Fruit fly (Drosophila melanogaster) whole organism, embryonic: ENCODE results near the gene Sur.

ENCODE experiments used
- Asciz ChIP-seq: fragments of 200-800 bp; sonication (Bioruptor generic); optimal IDR thresholded peaks from 2 replicates; lab custom pipeline; 2017; ENCODE audit warnings: missing biosample characterization, mild to moderate bottlenecking, missing genetic modification characterization, missing genetic modification reagents
- Blimp-1 ChIP-seq: fragments of 200-800 bp; sonication (Bioruptor generic); optimal IDR thresholded peaks from 3 replicates; lab custom pipeline; 2018; ENCODE audit warnings: missing biosample characterization, missing genetic modification characterization, mild to moderate bottlenecking, moderate library complexity, missing genetic modification reagents
- CG10209 ChIP-seq: fragments of 200-800 bp; sonication (Bioruptor generic); optimal IDR thresholded peaks from 3 replicates; lab custom pipeline; 2017; ENCODE audit warnings: missing biosample characterization, mild to moderate bottlenecking, missing genetic modification characterization, missing genetic modification reagents
- CG10431 ChIP-seq: fragments of 200-800 bp; sonication (Bioruptor generic); optimal IDR thresholded peaks from 3 replicates; lab custom pipeline; 2018; ENCODE audit warnings: missing biosample characterization, mild to moderate bottlenecking, missing genetic modification characterization
- CG1603 ChIP-seq: fragments of 200-800 bp; sonication (Bioruptor generic); optimal IDR thresholded peaks from 2 replicates; lab custom pipeline; 2019; ENCODE audit warnings: missing biosample characterization, mild to moderate bottlenecking, missing genetic modification characterization, moderate library complexity
- CG16863 ChIP-seq: fragments of 200-800 bp; sonication (Bioruptor generic); optimal IDR thresholded peaks from 3 replicates; lab custom pipeline; 2016; ENCODE audit warnings: missing biosample characterization, missing genetic modification characterization
- CG2116 ChIP-seq: fragments of 200-800 bp; sonication (Bioruptor generic); optimal IDR thresholded peaks from 3 replicates; lab custom pipeline; 2018; ENCODE audit warnings: missing biosample characterization, mild to moderate bottlenecking, missing genetic modification characterization
- CG3163 ChIP-seq: fragments of 200-800 bp; sonication (Bioruptor generic); optimal IDR thresholded peaks from 3 replicates; lab custom pipeline; 2016; ENCODE audit warnings: missing biosample characterization, missing genetic modification characterization
- CG32532 ChIP-seq: fragments of 200-800 bp; sonication (Bioruptor generic); IDR thresholded peaks from 2 replicates; pipeline ENCODE4 v1.3.6; 2022; ENCODE audit warnings: missing biosample characterization, missing genetic modification characterization
- CG6175 ChIP-seq: fragments of 200-800 bp; sonication (Bioruptor generic); IDR thresholded peaks from 3 replicates; pipeline ENCODE4 v1.3.6; 2022; ENCODE audit warnings: missing biosample characterization, missing genetic modification characterization
- CG6254 ChIP-seq: fragments of 200-800 bp; sonication (Bioruptor generic); optimal IDR thresholded peaks from 3 replicates; lab custom pipeline; 2017; ENCODE audit warnings: mild to moderate bottlenecking, missing biosample characterization, missing genetic modification reagents, missing genetic modification characterization
- CG6689 ChIP-seq: fragments of 200-800 bp; sonication (Bioruptor generic); IDR thresholded peaks from 2 replicates; pipeline ENCODE4 v1.3.6; 2022; ENCODE audit warnings: missing biosample characterization, missing genetic modification characterization
- CG7357 ChIP-seq: fragments of 200-800 bp; sonication (Bioruptor generic); IDR thresholded peaks from 3 replicates; pipeline ENCODE4 v1.3.6; 2022; ENCODE audit warnings: missing biosample characterization, missing genetic modification characterization
- CG8089 ChIP-seq: fragments of 200-800 bp; sonication (Bioruptor generic); optimal IDR thresholded peaks from 3 replicates; lab custom pipeline; 2016; ENCODE audit warnings: missing biosample characterization, missing genetic modification characterization
- CG8290 ChIP-seq, 3 experiments: fragments of 200-800 bp; sonication (Bioruptor generic); optimal IDR thresholded peaks; 2 replicates each; lab custom pipeline; 2016 to 2019; ENCODE audit warnings: missing biosample characterization in 3 of 3, missing genetic modification characterization in 3 of 3, mild to moderate bottlenecking in 2 of 3, moderate library complexity in 1 of 3
- D19B ChIP-seq: fragments of 200-800 bp; sonication (Bioruptor generic); optimal IDR thresholded peaks from 2 replicates; lab custom pipeline; 2017; ENCODE audit warnings: missing biosample characterization, mild to moderate bottlenecking, missing genetic modification characterization
- Gug ChIP-seq: fragments of 200-800 bp; sonication (Bioruptor generic); IDR thresholded peaks from 4 replicates; pipeline ENCODE4 v1.3.6; 2022; ENCODE audit warnings: missing biosample characterization, missing genetic modification characterization
- HLH4C ChIP-seq: fragments of 200-800 bp; sonication (Bioruptor generic); IDR thresholded peaks from 3 replicates; pipeline ENCODE4 v1.3.6; 2022; ENCODE audit warnings: missing biosample characterization, missing genetic modification characterization; ENCODE audit not compliant: partially characterized antibody
- HLH54F ChIP-seq: fragments of 200-800 bp; sonication (Bioruptor generic); optimal IDR thresholded peaks from 3 replicates; lab custom pipeline; 2016; ENCODE audit warnings: missing biosample characterization, missing genetic modification characterization
- HLHmδ ChIP-seq: fragments of 200-800 bp; sonication (Bioruptor generic); optimal IDR thresholded peaks from 2 replicates; lab custom pipeline; 2018; ENCODE audit warnings: missing biosample characterization, mild to moderate bottlenecking, missing genetic modification characterization, moderate library complexity
- Mrtf ChIP-seq: fragments of 200-800 bp; sonication (Bioruptor generic); IDR thresholded peaks from 3 replicates; pipeline ENCODE4 v1.3.6; 2022; ENCODE audit warnings: missing biosample characterization, missing genetic modification characterization
- Pdp1 ChIP-seq, 2 experiments: fragments of 200-800 bp; sonication (Bioruptor generic); optimal IDR thresholded peaks; 3 replicates each; lab custom pipeline; 2016; ENCODE audit warnings: missing biosample characterization in 2 of 2, missing genetic modification characterization in 2 of 2, mild to moderate bottlenecking in 1 of 2, moderate library complexity in 1 of 2
- Rfx ChIP-seq: fragments of 200-800 bp; sonication (Bioruptor generic); IDR thresholded peaks from 2 replicates; pipeline ENCODE4 v1.3.6; 2022; ENCODE audit warnings: missing biosample characterization, missing genetic modification characterization
- Spps ChIP-seq: fragments of 200-800 bp; sonication (Bioruptor generic); optimal IDR thresholded peaks from 2 replicates; lab custom pipeline; 2018; ENCODE audit warnings: missing biosample characterization, mild to moderate bottlenecking, missing genetic modification characterization
- Sry-δ ChIP-seq: fragments of 200-800 bp; sonication (Bioruptor generic); optimal IDR thresholded peaks from 2 replicates; lab custom pipeline; 2016; ENCODE audit warnings: missing biosample characterization, missing genetic modification characterization
- Xbp1 ChIP-seq: fragments of 200-800 bp; sonication (Bioruptor generic); optimal IDR thresholded peaks from 3 replicates; lab custom pipeline; 2016; ENCODE audit warnings: missing biosample characterization, mild to moderate bottlenecking, missing genetic modification characterization
- abd-A ChIP-seq: fragments of 200-800 bp; sonication (Bioruptor generic); optimal IDR thresholded peaks from 3 replicates; lab custom pipeline; 2019; ENCODE audit warnings: missing biosample characterization, mild to moderate bottlenecking, missing genetic modification characterization, moderate library complexity
- ase ChIP-seq: fragments of 200-800 bp; sonication (Bioruptor generic); IDR thresholded peaks from 3 replicates; pipeline ENCODE4 v1.3.6; 2022; ENCODE audit warnings: missing biosample characterization, missing genetic modification characterization
- bab2 ChIP-seq: fragments of 200-800 bp; sonication (Bioruptor generic); optimal IDR thresholded peaks from 2 replicates; lab custom pipeline; 2016; ENCODE audit warnings: missing biosample characterization, missing genetic modification characterization
- bbx ChIP-seq: fragments of 200-800 bp; sonication (Bioruptor generic); IDR thresholded peaks from 2 replicates; pipeline ENCODE4 v1.3.6; 2022; ENCODE audit warnings: missing biosample characterization, missing genetic modification characterization; ENCODE audit not compliant: partially characterized antibody
- ewg ChIP-seq: fragments of 200-800 bp; sonication (Bioruptor generic); optimal IDR thresholded peaks from 3 replicates; lab custom pipeline; 2017; ENCODE audit warnings: mild to moderate bottlenecking, missing biosample characterization, missing genetic modification reagents, missing genetic modification characterization
- fd96Cb ChIP-seq: fragments of 200-800 bp; sonication (Bioruptor generic); optimal IDR thresholded peaks from 2 replicates; lab custom pipeline; 2018; ENCODE audit warnings: missing biosample characterization, mild to moderate bottlenecking, missing genetic modification characterization, moderate library complexity
- gfzf ChIP-seq: fragments of 200-800 bp; sonication (Bioruptor generic); optimal IDR thresholded peaks from 2 replicates; lab custom pipeline; 2016; ENCODE audit warnings: missing biosample characterization, mild to moderate bottlenecking, missing genetic modification characterization, moderate library complexity
- ham ChIP-seq: fragments of 200-800 bp; sonication (Bioruptor generic); IDR thresholded peaks from 2 replicates; pipeline ENCODE4 v1.3.6; 2022; ENCODE audit warnings: missing biosample characterization, missing genetic modification characterization
- knrl ChIP-seq: fragments of 200-800 bp; sonication (Bioruptor generic); IDR thresholded peaks from 3 replicates; pipeline ENCODE4 v1.3.6; 2022; ENCODE audit warnings: missing biosample characterization, missing genetic modification characterization; ENCODE audit not compliant: partially characterized antibody
- pan ChIP-seq, 4 experiments: fragments of >200 bp in 3 of 4; fragments of 200-800 bp in 1 of 4; sonication (Bioruptor generic) in 1 of 4; optimal IDR thresholded peaks in 3 of 4; IDR thresholded peaks in 1 of 4; 2 replicates each; pipeline versions ENCODE4 v1.3.6 to Lab custom; 2017 to 2022; ENCODE audit warnings: missing biosample characterization in 2 of 4, missing genetic modification characterization in 2 of 4, mixed read lengths in 1 of 4
- shn ChIP-seq: fragments of 200-800 bp; sonication (Bioruptor generic); optimal IDR thresholded peaks from 3 replicates; lab custom pipeline; 2016; ENCODE audit warnings: missing biosample characterization, missing genetic modification characterization
- sisA ChIP-seq: fragments of 200-800 bp; sonication (Bioruptor generic); IDR thresholded peaks from 2 replicates; pipeline ENCODE4 v1.3.6; 2022; ENCODE audit warnings: missing biosample characterization, missing genetic modification characterization
- slbo ChIP-seq: fragments of 200-800 bp; sonication (Bioruptor generic); IDR thresholded peaks from 2 replicates; pipeline ENCODE4 v1.3.6; 2022; ENCODE audit warnings: missing biosample characterization, missing genetic modification characterization
- vnd ChIP-seq: fragments of 200-800 bp; sonication (Bioruptor generic); IDR thresholded peaks from 3 replicates; pipeline ENCODE4 v1.3.6; 2022; ENCODE audit warnings: missing biosample characterization, missing genetic modification characterization; ENCODE audit not compliant: partially characterized antibody

Sur gene

DNA sequence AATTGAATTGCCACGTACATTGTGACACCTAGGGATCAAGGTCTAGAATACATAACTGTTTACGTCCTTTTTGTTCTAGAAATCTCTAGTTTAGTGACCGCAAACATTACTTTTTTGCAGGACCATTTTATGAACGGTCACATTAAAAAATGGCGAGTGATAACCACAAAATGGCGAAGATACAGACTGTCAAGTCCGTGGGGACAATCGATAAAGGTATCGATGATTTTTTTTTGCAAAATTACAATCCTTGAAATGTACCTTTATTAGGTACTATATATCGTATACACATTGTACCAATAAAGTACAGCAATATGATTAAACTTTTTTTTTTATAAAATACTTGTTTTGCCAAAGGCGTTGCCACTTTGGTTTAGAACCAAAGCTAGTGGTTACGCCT is 31.5 kb upstream of the Sur start (continued):
- TF ChIP-seq HLH54F (GFP tag; lab: Kevin White, UChicago) (no peak), bab2 (GFP tag; lab: Kevin White, UChicago) (no peak), knrl (peak; percentile 42; the same call in 1 of the 3 replicates), CG1603 (tag; lab: Kevin White, UChicago) (peak; percentile 7), CG8290 (GFP tag; optimal IDR thresholded peaks at IDR 0.05; lab: Kevin White, UChicago) (peak; percentile 81), CG8290 (tag; optimal IDR thresholded peaks at IDR 0.05; lab: Kevin White, UChicago) (peak; percentile 25 to 72), ase (no peak), pan (optimal IDR thresholded peaks at IDR 0.05; lab: Kevin White, UChicago) (no peak), pan (GFP tag; optimal IDR thresholded peaks at IDR 0.05 in 1 of 2, IDR thresholded peaks at IDR 0.05 in 1 of 2) (no peak), Spps (tag; lab: Kevin White, UChicago) (no peak), Xbp1 (GFP tag; lab: Kevin White, UChicago) (no peak), Pdp1 (GFP tag; optimal IDR thresholded peaks at IDR 0.05; lab: Kevin White, UChicago) (no peak), CG7357 (GFP tag; lab: Robert Waterston, UW) (no peak), ewg (GFP tag; lab: Kevin White, UChicago) (no peak), Asciz (GFP tag; lab: Kevin White, UChicago) (no peak), D19B (no peak), CG16863 (GFP tag; lab: Kevin White, UChicago) (no peak), CG8089 (GFP tag; lab: Kevin White, UChicago) (no peak), CG2116 (GFP tag; lab: Kevin White, UChicago) (peak; percentile 24), CG10431 (GFP tag; lab: Kevin White, UChicago) (no peak), CG3163 (GFP tag; lab: Kevin White, UChicago) (no peak), CG6254 (GFP tag; lab: Kevin White, UChicago) (no peak), Gug (GFP tag; lab: Robert Waterston, UW) (no peak), sisA (GFP tag; lab: Robert Waterston, UW) (no peak), ham (GFP tag; lab: Robert Waterston, UW) (no peak), gfzf (GFP tag; lab: Kevin White, UChicago) (peak; percentile 41), fd96Cb (tag; lab: Kevin White, UChicago) (no peak), abd-A (tag; lab: Kevin White, UChicago) (no peak), Mrtf (no peak), CG6689 (GFP tag; lab: Robert Waterston, UW) (no peak), slbo (no peak), Sry-δ (GFP tag; lab: Kevin White, UChicago) (peak; percentile 56), vnd (GFP tag; lab: Robert Waterston, UW) (peak; percentile 44; the same call in 2 of the 3 replicates), CG32532 (GFP tag; lab: Robert Waterston, UW) (no peak), CG10209 (GFP tag; lab: Kevin White, UChicago) (no peak), Blimp-1 (no peak), HLH4C (GFP tag; lab: Robert Waterston, UW) (peak; percentile 47; the same call in 1 of the 3 replicates), shn (no peak), HLHmδ (GFP tag; lab: Kevin White, UChicago) (no peak), CG6175 (GFP tag; lab: Robert Waterston, UW) (no peak), bbx (GFP tag; lab: Robert Waterston, UW) (no peak; the same call in 1 of the 2 replicates), Rfx (GFP tag; lab: Robert Waterston, UW) (no peak)
